Worm (Caenorhabditis elegans) whole organism, young adult: ENCODE results near the gene Y38E10A.28.

Experiments used
- F37B4.10 ChIP-seq: fragments of 200-800 bp; sonication (Bioruptor generic); IDR thresholded peaks from 2 replicates; pipeline ENCODE4 v1.3.6; 2022; ENCODE audit warnings: missing genetic modification characterization, missing compliant biosample characterization
- F39B2.1 ChIP-seq: fragments of 200-800 bp; sonication (Bioruptor generic); IDR thresholded peaks from 2 replicates; pipeline ENCODE4 v1.3.6; 2022; ENCODE audit warnings: missing genetic modification reagents, missing genetic modification characterization, missing compliant biosample characterization
- F55B11.4 ChIP-seq: sonication (generic microtip); optimal IDR thresholded peaks from 2 replicates; lab custom pipeline; 2016; ENCODE audit warnings: missing compliant biosample characterization, missing genetic modification characterization, borderline replicate concordance; ENCODE audit not compliant: insufficient read depth
- K12H6.12 ChIP-seq: fragments of 200-800 bp; sonication (Bioruptor generic); optimal IDR thresholded peaks from 2 replicates; lab custom pipeline; 2018; ENCODE audit warnings: mild to moderate bottlenecking, missing genetic modification characterization, missing compliant biosample characterization
- Y56A3A.18 ChIP-seq: fragments of 200-800 bp; sonication (Bioruptor generic); IDR thresholded peaks from 2 replicates; pipeline ENCODE4 v1.3.6; 2022; ENCODE audit warnings: missing genetic modification reagents, missing genetic modification characterization, missing compliant biosample characterization
- Y79H2A.3 ChIP-seq: fragments of 200-800 bp; sonication (Bioruptor generic); conservative IDR thresholded peaks from 2 replicates; pipeline ENCODE4 v1.3.6; 2022; ENCODE audit warnings: missing genetic modification reagents, missing genetic modification characterization, missing compliant biosample characterization
- Y95B8A.8 ChIP-seq: fragments of 200-800 bp; sonication (Bioruptor generic); IDR thresholded peaks from 2 replicates; pipeline ENCODE4 v1.3.6; 2022; ENCODE audit warnings: missing genetic modification reagents, missing genetic modification characterization, missing compliant biosample characterization
- aptf-2 ChIP-seq: fragments of 200-800 bp; sonication (Bioruptor generic); conservative IDR thresholded peaks from 2 replicates; pipeline ENCODE4 v1.3.6; 2022; ENCODE audit warnings: missing genetic modification reagents, missing genetic modification characterization, missing compliant biosample characterization
- attf-3 ChIP-seq: fragments of 200-800 bp; sonication (Bioruptor generic); conservative IDR thresholded peaks from 2 replicates; pipeline ENCODE4 v1.3.6; 2022; ENCODE audit warnings: missing genetic modification reagents, missing genetic modification characterization, missing compliant biosample characterization
- ceh-27 ChIP-seq: fragments of 200-800 bp; sonication (Bioruptor generic); optimal IDR thresholded peaks from 2 replicates; lab custom pipeline; 2018; ENCODE audit warnings: mild to moderate bottlenecking, missing genetic modification characterization, moderate library complexity, missing compliant biosample characterization
- chd-7 ChIP-seq: sonication (generic microtip); optimal IDR thresholded peaks from 2 replicates; lab custom pipeline; 2016; ENCODE audit warnings: mild to moderate bottlenecking, missing genetic modification characterization, moderate library complexity, missing compliant biosample characterization
- dox-1 ChIP-seq: fragments of 200-800 bp; sonication (Bioruptor generic); IDR thresholded peaks from 2 replicates; pipeline ENCODE4 v1.3.6; 2022; ENCODE audit warnings: missing genetic modification reagents, missing genetic modification characterization, missing compliant biosample characterization
- fkh-3 ChIP-seq: sonication (generic microtip); optimal IDR thresholded peaks from 2 replicates; lab custom pipeline; 2016; ENCODE audit warnings: mild to moderate bottlenecking, missing genetic modification characterization, missing compliant biosample characterization
- hmg-1.2 ChIP-seq: fragments of 200-800 bp; sonication (Bioruptor generic); IDR thresholded peaks from 2 replicates; pipeline ENCODE4 v1.3.6; 2022; ENCODE audit warnings: missing genetic modification reagents, missing genetic modification characterization, missing compliant biosample characterization
- hmg-20 ChIP-seq: fragments of 200-800 bp; sonication (Bioruptor generic); IDR thresholded peaks from 2 replicates; pipeline ENCODE4 v1.3.6; 2022; ENCODE audit warnings: missing genetic modification reagents, missing genetic modification characterization, missing compliant biosample characterization
- lag-1 ChIP-seq: fragments of 200-800 bp; sonication (Bioruptor generic); IDR thresholded peaks from 2 replicates; pipeline ENCODE4 v1.3.6; 2022; ENCODE audit warnings: missing genetic modification reagents, missing genetic modification characterization, missing compliant biosample characterization
- let-607 ChIP-seq, 2 experiments: fragments of 200-800 bp in 1 of 2; sonication (Bioruptor generic) in 1 of 2; sonication (generic microtip) in 1 of 2; optimal IDR thresholded peaks; 2 replicates each; lab custom pipeline; 2016 to 2018; ENCODE audit warnings: mild to moderate bottlenecking in 2 of 2, missing compliant biosample characterization in 2 of 2, missing genetic modification characterization in 2 of 2, moderate library complexity in 2 of 2, missing genotype in 1 of 2
- lin-26 ChIP-seq: fragments of 200-800 bp; sonication (Bioruptor generic); IDR thresholded peaks from 2 replicates; pipeline ENCODE4 v1.3.6; 2022; ENCODE audit warnings: missing genetic modification reagents, missing genetic modification characterization, missing compliant biosample characterization
- lin-40 ChIP-seq: sonication (generic microtip); optimal IDR thresholded peaks from 2 replicates; lab custom pipeline; 2016; ENCODE audit warnings: missing genetic modification characterization, mild to moderate bottlenecking, missing compliant biosample characterization, missing genotype, missing genetic modification reagents
- lir-1 ChIP-seq: fragments of 200-800 bp; sonication (Bioruptor generic); conservative IDR thresholded peaks from 2 replicates; pipeline ENCODE4 v1.3.6; 2022; ENCODE audit warnings: missing genetic modification reagents, missing genetic modification characterization, missing compliant biosample characterization
- lsy-27 ChIP-seq: sonication (generic microtip); optimal IDR thresholded peaks from 2 replicates; lab custom pipeline; 2017; ENCODE audit warnings: missing genetic modification characterization, mild to moderate bottlenecking, missing compliant biosample characterization, antibody characterized with exemption, missing genotype, borderline replicate concordance; ENCODE audit not compliant: insufficient read depth
- madf-3 ChIP-seq: fragments of 200-800 bp; sonication (Bioruptor generic); IDR thresholded peaks from 2 replicates; pipeline ENCODE4 v1.3.6; 2022; ENCODE audit warnings: missing genetic modification reagents, missing genetic modification characterization, missing compliant biosample characterization
- madf-6 ChIP-seq: fragments of 200-800 bp; sonication (Bioruptor generic); IDR thresholded peaks from 2 replicates; pipeline ENCODE4 v1.3.6; 2022; ENCODE audit warnings: missing genetic modification reagents, missing genetic modification characterization, missing compliant biosample characterization
- madf-8 ChIP-seq: fragments of 200-800 bp; sonication (Bioruptor generic); conservative IDR thresholded peaks from 2 replicates; pipeline ENCODE4 v1.3.6; 2022; ENCODE audit warnings: missing genetic modification reagents, missing genetic modification characterization, missing compliant biosample characterization
- mcd-1 ChIP-seq: fragments of 200-800 bp; sonication (Bioruptor generic); IDR thresholded peaks from 2 replicates; pipeline ENCODE4 v1.3.6; 2022; ENCODE audit warnings: missing genetic modification reagents, missing genetic modification characterization, missing compliant biosample characterization
- mel-28 ChIP-seq: sonication (generic microtip); optimal IDR thresholded peaks from 2 replicates; lab custom pipeline; 2016; ENCODE audit warnings: borderline replicate concordance, mild to moderate bottlenecking, missing genetic modification characterization, missing compliant biosample characterization
- mxl-1 ChIP-seq: sonication (generic microtip); optimal IDR thresholded peaks from 2 replicates; lab custom pipeline; 2016; ENCODE audit warnings: missing genetic modification characterization, missing compliant biosample characterization
- nfya-1 ChIP-seq: sonication (generic microtip); optimal IDR thresholded peaks from 2 replicates; lab custom pipeline; 2017; ENCODE audit warnings: antibody characterized with exemption, missing compliant biosample characterization, missing genetic modification characterization, borderline replicate concordance; ENCODE audit not compliant: insufficient read depth
- nhr-80 ChIP-seq: sonication (generic microtip); optimal IDR thresholded peaks from 2 replicates; lab custom pipeline; 2016; ENCODE audit warnings: missing genetic modification characterization, missing compliant biosample characterization
- sdz-38 ChIP-seq: sonication (generic microtip); optimal IDR thresholded peaks from 2 replicates; lab custom pipeline; 2016; ENCODE audit warnings: missing genotype, missing genetic modification characterization, missing compliant biosample characterization
- sea-2 ChIP-seq: fragments of 200-800 bp; sonication (Bioruptor generic); IDR thresholded peaks from 2 replicates; pipeline ENCODE4 v1.3.6; 2022; ENCODE audit warnings: missing genetic modification characterization, missing compliant biosample characterization
- snpc-3.4 ChIP-seq: sonication (generic microtip); optimal IDR thresholded peaks from 2 replicates; lab custom pipeline; 2017; ENCODE audit warnings: missing genetic modification characterization, mild to moderate bottlenecking, missing compliant biosample characterization, antibody characterized with exemption, moderate library complexity, missing genotype, missing genetic modification reagents
- tlf-1 ChIP-seq: fragments of 200-800 bp; sonication (Bioruptor generic); optimal IDR thresholded peaks from 2 replicates; lab custom pipeline; 2018; ENCODE audit warnings: mild to moderate bottlenecking, missing genetic modification characterization, missing compliant biosample characterization
- zfh-2 ChIP-seq: fragments of 200-800 bp; sonication (Bioruptor generic); conservative IDR thresholded peaks from 2 replicates; pipeline ENCODE4 v1.3.6; 2022; ENCODE audit warnings: missing genetic modification reagents, missing genetic modification characterization, missing compliant biosample characterization
- ztf-25 ChIP-seq: fragments of 200-800 bp; sonication (Bioruptor generic); IDR thresholded peaks from 2 replicates; pipeline ENCODE4 v1.3.6; 2022; ENCODE audit warnings: missing genetic modification reagents, missing genetic modification characterization, missing compliant biosample characterization

Y38E10A.28 gene

DNA sequence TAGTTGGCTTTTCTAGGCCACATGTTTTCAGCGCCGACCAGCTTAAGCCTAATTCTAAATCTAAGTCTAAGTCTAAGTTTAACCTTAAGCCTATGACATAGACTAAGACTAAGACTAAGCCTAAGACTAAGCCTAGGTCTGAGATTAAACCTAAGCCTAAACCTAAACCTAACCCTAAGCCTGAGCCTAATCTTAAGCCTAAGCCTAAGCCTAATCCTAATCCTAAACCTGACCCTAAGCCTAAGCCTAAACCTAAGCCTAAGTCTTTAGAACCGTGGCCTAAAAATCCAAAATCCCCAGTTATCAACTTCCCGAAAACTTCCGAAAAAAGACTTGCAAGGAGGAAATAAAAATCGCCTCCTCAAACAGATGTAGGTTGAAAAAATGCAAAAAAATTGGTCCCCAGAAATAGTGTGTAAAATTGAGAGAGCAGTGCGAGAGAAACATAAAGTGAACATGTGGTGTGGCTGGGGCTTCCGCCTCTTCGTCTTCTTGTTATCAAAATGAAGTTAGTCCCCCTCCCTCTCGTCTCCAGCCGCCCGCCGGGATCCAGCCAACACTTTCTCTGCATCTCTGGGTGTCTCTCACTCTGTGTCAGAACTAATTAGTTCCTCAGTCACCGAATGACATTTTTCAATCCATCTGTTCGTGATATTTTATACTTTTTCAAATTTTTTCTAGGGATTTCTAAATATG, 30.3 kb downstream of the Y38E10A.28 start (continued):
- TF ChIP-seq K12H6.12 (tag; lab: Kevin White, UChicago) (peak; percentile 30), lir-1 (no peak), sea-2 (GFP tag; lab: Robert Waterston, UW) (no peak), F37B4.10 (GFP tag; lab: Robert Waterston, UW) (0 out of 2 replicates have a peak, but pooled peaks have one; percentile 69), aptf-2 (GFP tag; lab: Robert Waterston, UW) (no peak), F55B11.4 (tag; lab: Kevin White, UChicago) (no peak), snpc-3.4 (tag; lab: Kevin White, UChicago) (no peak), hmg-20 (no peak), madf-6 (GFP tag; lab: Robert Waterston, UW) (no peak), ztf-25 (GFP tag; lab: Robert Waterston, UW) (no peak), madf-8 (GFP tag; lab: Robert Waterston, UW) (no peak), hmg-1.2 (GFP tag; lab: Robert Waterston, UW) (peak; percentile 57), lin-40 (tag; lab: Kevin White, UChicago) (no peak), mcd-1 (GFP tag; lab: Robert Waterston, UW) (no peak)

DNA sequence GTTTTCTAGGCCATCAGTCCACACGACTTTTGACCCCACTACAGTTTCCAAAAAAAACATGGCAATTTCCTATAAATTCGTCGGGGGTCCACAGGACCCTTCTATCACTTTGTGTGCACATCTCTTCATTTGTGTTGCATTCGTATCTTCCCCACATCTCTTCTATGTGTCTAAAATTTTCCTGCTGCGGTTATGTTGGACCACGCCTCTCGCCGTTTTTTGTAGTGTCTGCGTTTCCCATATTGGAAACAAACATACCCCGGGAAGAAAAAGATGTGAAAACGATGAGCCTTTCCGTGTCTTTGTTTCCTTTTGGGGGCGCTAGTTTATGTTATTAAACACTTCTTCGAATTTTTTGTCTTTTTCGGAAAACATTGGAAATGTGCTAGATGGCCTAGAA, 32.4 kb downstream of the Y38E10A.28 start:
- TF ChIP-seq Y95B8A.8 (GFP tag; lab: Robert Waterston, UW): no peak
- TF ChIP-seq lin-26 (GFP tag; lab: Robert Waterston, UW): no peak
- peak; percentile 15 for TF ChIP-seq ceh-27 (GFP tag; lab: Kevin White, UChicago)
- no peak for TF ChIP-seq mxl-1

DNA sequence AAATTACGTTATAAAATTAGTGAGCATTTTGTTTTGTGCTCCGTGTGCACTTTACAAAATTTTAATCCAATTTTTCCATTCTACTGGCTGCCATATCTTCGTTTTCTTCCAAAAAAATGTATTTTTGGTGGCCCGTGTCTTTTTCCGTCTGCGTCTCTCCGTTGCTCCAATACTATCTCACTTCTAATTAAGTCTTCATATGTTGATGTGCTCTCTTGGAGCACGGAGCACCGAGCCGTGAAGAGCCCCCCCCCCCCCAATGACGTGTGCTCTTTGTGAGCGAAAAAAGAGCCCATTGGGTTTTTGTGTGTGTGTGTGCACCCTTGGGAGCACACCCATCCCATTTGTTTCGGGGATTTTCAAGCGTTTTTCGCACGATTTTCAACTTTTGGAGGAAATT, 35.5 kb downstream of the Y38E10A.28 start:
- TF ChIP-seq zfh-2 (peak; percentile 34; the same call in 1 of the 2 replicates), Y56A3A.18 (GFP tag; lab: Robert Waterston, UW) (no peak), nfya-1 (tag; lab: Kevin White, UChicago) (no peak), lag-1 (GFP tag; lab: Robert Waterston, UW) (no peak), F39B2.1 (no peak), ztf-25 (GFP tag; lab: Robert Waterston, UW) (no peak), tlf-1 (GFP tag; lab: Kevin White, UChicago) (no peak), F37B4.10 (GFP tag; lab: Robert Waterston, UW) (no peak), fkh-3 (tag; lab: Kevin White, UChicago) (no peak), lsy-27 (no peak), chd-7 (tag; lab: Kevin White, UChicago) (no peak), attf-3 (GFP tag; lab: Robert Waterston, UW) (no peak), sdz-38 (tag; lab: Kevin White, UChicago) (no peak), hmg-1.2 (GFP tag; lab: Robert Waterston, UW) (peak; percentile 44; the same call in 1 of the 2 replicates), let-607 (tag; optimal IDR thresholded peaks at IDR 0.05; lab: Kevin White, UChicago) (no peak), Y79H2A.3 (no peak), ceh-27 (GFP tag; lab: Kevin White, UChicago) (peak; percentile 11), mel-28 (tag; lab: Kevin White, UChicago) (no peak), nhr-80 (no peak), dox-1 (no peak), madf-3 (GFP tag; lab: Robert Waterston, UW) (no peak)
